Fruit fly (Drosophila melanogaster) whole organism, embryonic: ENCODE results near the gene Jupiter.

ENCODE experiments used
- Atf-2 ChIP-seq: fragments of 200-800 bp; sonication (Bioruptor generic); optimal IDR thresholded peaks from 2 replicates; lab custom pipeline; 2016; ENCODE audit warnings: missing biosample characterization, missing genetic modification characterization
- CG13894 ChIP-seq: fragments of 200-800 bp; sonication (Bioruptor generic); optimal IDR thresholded peaks from 3 replicates; lab custom pipeline; 2018; ENCODE audit warnings: missing biosample characterization, mild to moderate bottlenecking, missing genetic modification characterization, moderate library complexity
- CG14014 ChIP-seq: fragments of 200-800 bp; sonication (Bioruptor generic); IDR thresholded peaks from 2 replicates; pipeline ENCODE4 v1.3.6; 2022; ENCODE audit warnings: missing biosample characterization, missing genetic modification characterization
- CG15479 ChIP-seq: fragments of 200-800 bp; sonication (Bioruptor generic); optimal IDR thresholded peaks from 3 replicates; lab custom pipeline; 2019; ENCODE audit warnings: missing biosample characterization, mild to moderate bottlenecking, missing genetic modification characterization, moderate library complexity
- CG15696 ChIP-seq: fragments of 200-800 bp; sonication (Bioruptor generic); optimal IDR thresholded peaks from 2 replicates; lab custom pipeline; 2019; ENCODE audit warnings: missing biosample characterization, mild to moderate bottlenecking, missing genetic modification characterization, moderate library complexity
- CG16779 ChIP-seq: fragments of 200-800 bp; sonication (Bioruptor generic); IDR thresholded peaks from 2 replicates; pipeline ENCODE4 v1.3.6; 2022; ENCODE audit warnings: missing biosample characterization, missing genetic modification characterization
- CG16815 ChIP-seq: fragments of 200-800 bp; sonication (Bioruptor generic); optimal IDR thresholded peaks from 3 replicates; lab custom pipeline; 2017; ENCODE audit warnings: missing biosample characterization, mild to moderate bottlenecking, missing genetic modification characterization
- CG18599 ChIP-seq: fragments of 200-800 bp; sonication (Bioruptor generic); optimal IDR thresholded peaks from 3 replicates; lab custom pipeline; 2017; ENCODE audit warnings: missing biosample characterization, missing genetic modification characterization, mild to moderate bottlenecking, moderate library complexity, missing genetic modification reagents
- CG2116 ChIP-seq: fragments of 200-800 bp; sonication (Bioruptor generic); optimal IDR thresholded peaks from 3 replicates; lab custom pipeline; 2018; ENCODE audit warnings: missing biosample characterization, mild to moderate bottlenecking, missing genetic modification characterization
- CG34422 ChIP-seq: fragments of 200-800 bp; sonication (Bioruptor generic); IDR thresholded peaks from 3 replicates; pipeline ENCODE4 v1.3.6; 2022; ENCODE audit warnings: missing biosample characterization, missing genetic modification characterization
- CG43689 ChIP-seq: fragments of 200-800 bp; sonication (Bioruptor generic); IDR thresholded peaks from 2 replicates; pipeline ENCODE4 v1.3.6; 2022; ENCODE audit warnings: missing biosample characterization, missing genetic modification characterization
- CG4707 ChIP-seq: fragments of 200-800 bp; sonication (Bioruptor generic); optimal IDR thresholded peaks from 2 replicates; lab custom pipeline; 2018; ENCODE audit warnings: missing biosample characterization, mild to moderate bottlenecking, missing genetic modification characterization, moderate library complexity
- CG4730 ChIP-seq: fragments of 200-800 bp; sonication (Bioruptor generic); IDR thresholded peaks from 2 replicates; pipeline ENCODE4 v1.3.6; 2022; ENCODE audit warnings: missing biosample characterization, missing genetic modification characterization
- CG7556 ChIP-seq: fragments of 200-800 bp; sonication (Bioruptor generic); optimal IDR thresholded peaks from 2 replicates; lab custom pipeline; 2017; ENCODE audit warnings: missing biosample characterization, mild to moderate bottlenecking, missing genetic modification characterization
- CG7928 ChIP-seq: fragments of 200-800 bp; sonication (Bioruptor generic); optimal IDR thresholded peaks from 2 replicates; lab custom pipeline; 2017; ENCODE audit warnings: missing biosample characterization, mild to moderate bottlenecking, missing genetic modification characterization
- CG8281 ChIP-seq: fragments of 200-800 bp; sonication (Bioruptor generic); optimal IDR thresholded peaks from 2 replicates; lab custom pipeline; 2018; ENCODE audit warnings: missing biosample characterization, mild to moderate bottlenecking, missing genetic modification characterization, moderate library complexity
- CG9437 ChIP-seq: fragments of 200-800 bp; sonication (Bioruptor generic); optimal IDR thresholded peaks from 2 replicates; lab custom pipeline; 2018; ENCODE audit warnings: missing biosample characterization, mild to moderate bottlenecking, missing genetic modification characterization
- ERR ChIP-seq: fragments of 200-800 bp; sonication (Bioruptor generic); optimal IDR thresholded peaks from 2 replicates; lab custom pipeline; 2016; ENCODE audit warnings: missing biosample characterization, missing genetic modification characterization
- Elba2 ChIP-seq: fragments of 200-800 bp; sonication (Bioruptor generic); optimal IDR thresholded peaks from 3 replicates; lab custom pipeline; 2016; ENCODE audit warnings: missing biosample characterization, missing genetic modification characterization
- Ets97D ChIP-seq: fragments of 200-800 bp; sonication (Bioruptor generic); optimal IDR thresholded peaks from 3 replicates; lab custom pipeline; 2016; ENCODE audit warnings: missing biosample characterization, missing genetic modification characterization
- Fer1 ChIP-seq: fragments of 200-800 bp; sonication (Bioruptor generic); optimal IDR thresholded peaks from 2 replicates; lab custom pipeline; 2017; ENCODE audit warnings: missing biosample characterization, mild to moderate bottlenecking, missing genetic modification characterization
- Fer3 ChIP-seq: fragments of 200-800 bp; sonication (Bioruptor generic); optimal IDR thresholded peaks from 2 replicates; lab custom pipeline; 2018; ENCODE audit warnings: missing biosample characterization, mild to moderate bottlenecking, missing genetic modification characterization, moderate library complexity
- Hsf ChIP-seq: fragments of 200-800 bp; sonication (Bioruptor generic); optimal IDR thresholded peaks from 3 replicates; lab custom pipeline; 2016; ENCODE audit warnings: missing biosample characterization, missing genetic modification characterization
- NC2α ChIP-seq: fragments of 200-800 bp; sonication (Bioruptor generic); optimal IDR thresholded peaks from 2 replicates; lab custom pipeline; 2016; ENCODE audit warnings: missing biosample characterization, missing genetic modification characterization
- Scr ChIP-seq: fragments of 200-800 bp; sonication (Bioruptor generic); IDR thresholded peaks from 2 replicates; pipeline ENCODE4 v1.3.6; 2022; ENCODE audit warnings: missing biosample characterization, missing genetic modification characterization; ENCODE audit not compliant: partially characterized antibody
- Sox100B ChIP-seq: fragments of 200-800 bp; sonication (Bioruptor generic); optimal IDR thresholded peaks from 3 replicates; lab custom pipeline; 2018; ENCODE audit warnings: missing biosample characterization, mild to moderate bottlenecking, missing genetic modification characterization
- Stat92E ChIP-seq, 3 experiments: fragments of >200 bp in 2 of 3; fragments of 200-800 bp in 1 of 3; sonication (Bioruptor generic) in 1 of 3; optimal IDR thresholded peaks; 2 replicates each; lab custom pipeline; 2017 to 2019; ENCODE audit warnings: missing biosample characterization in 3 of 3, missing genetic modification characterization in 3 of 3, mild to moderate bottlenecking in 1 of 3, moderate library complexity in 1 of 3
- YL-1 ChIP-seq: fragments of 200-800 bp; sonication (Bioruptor generic); optimal IDR thresholded peaks from 3 replicates; lab custom pipeline; 2017; ENCODE audit warnings: missing biosample characterization, mild to moderate bottlenecking, missing genetic modification characterization
- chn ChIP-seq: fragments of 200-800 bp; sonication (Bioruptor generic); optimal IDR thresholded peaks from 2 replicates; lab custom pipeline; 2016; ENCODE audit warnings: missing biosample characterization, missing genetic modification characterization
- esg ChIP-seq: fragments of 200-800 bp; sonication (Bioruptor generic); conservative IDR thresholded peaks from 2 replicates; pipeline ENCODE4 v1.3.6; 2022; ENCODE audit warnings: missing biosample characterization, missing genetic modification characterization
- fd102C ChIP-seq: fragments of 200-800 bp; sonication (Bioruptor generic); optimal IDR thresholded peaks from 2 replicates; lab custom pipeline; 2018; ENCODE audit warnings: missing biosample characterization, mild to moderate bottlenecking, missing genetic modification characterization, moderate library complexity
- gro ChIP-seq: fragments of 200-800 bp; sonication (Bioruptor generic); optimal IDR thresholded peaks from 2 replicates; lab custom pipeline; 2016; ENCODE audit warnings: missing biosample characterization, missing genetic modification characterization
- nau ChIP-seq: fragments of 200-800 bp; sonication (Bioruptor generic); optimal IDR thresholded peaks from 3 replicates; lab custom pipeline; 2017; ENCODE audit warnings: missing biosample characterization, mild to moderate bottlenecking, missing genetic modification characterization, missing genetic modification reagents
- odd ChIP-seq: fragments of 200-800 bp; sonication (Bioruptor generic); optimal IDR thresholded peaks from 2 replicates; lab custom pipeline; 2017; ENCODE audit warnings: missing biosample characterization, mild to moderate bottlenecking, missing genetic modification characterization
- org-1 ChIP-seq: fragments of 200-800 bp; sonication (Bioruptor generic); optimal IDR thresholded peaks from 2 replicates; lab custom pipeline; 2017; ENCODE audit warnings: missing biosample characterization, missing genetic modification characterization
- row ChIP-seq: fragments of 200-800 bp; sonication (Bioruptor generic); IDR thresholded peaks from 3 replicates; pipeline ENCODE4 v1.3.6; 2022; ENCODE audit warnings: missing biosample characterization, missing genetic modification characterization
- sd ChIP-seq: fragments of 200-800 bp; sonication (Bioruptor generic); optimal IDR thresholded peaks from 3 replicates; lab custom pipeline; 2018; ENCODE audit warnings: missing biosample characterization, mild to moderate bottlenecking, missing genetic modification characterization, moderate library complexity
- slbo ChIP-seq: fragments of 200-800 bp; sonication (Bioruptor generic); IDR thresholded peaks from 2 replicates; pipeline ENCODE4 v1.3.6; 2022; ENCODE audit warnings: missing biosample characterization, missing genetic modification characterization
- sqz ChIP-seq: fragments of 200-800 bp; sonication (Bioruptor generic); optimal IDR thresholded peaks from 3 replicates; lab custom pipeline; 2018; ENCODE audit warnings: missing biosample characterization, mild to moderate bottlenecking, missing genetic modification characterization
- tna ChIP-seq: fragments of 200-800 bp; sonication (Bioruptor generic); IDR thresholded peaks from 2 replicates; pipeline ENCODE4 v1.3.6; 2022; ENCODE audit warnings: missing biosample characterization, missing genetic modification characterization; ENCODE audit not compliant: partially characterized antibody

The Jupiter gene

DNA sequence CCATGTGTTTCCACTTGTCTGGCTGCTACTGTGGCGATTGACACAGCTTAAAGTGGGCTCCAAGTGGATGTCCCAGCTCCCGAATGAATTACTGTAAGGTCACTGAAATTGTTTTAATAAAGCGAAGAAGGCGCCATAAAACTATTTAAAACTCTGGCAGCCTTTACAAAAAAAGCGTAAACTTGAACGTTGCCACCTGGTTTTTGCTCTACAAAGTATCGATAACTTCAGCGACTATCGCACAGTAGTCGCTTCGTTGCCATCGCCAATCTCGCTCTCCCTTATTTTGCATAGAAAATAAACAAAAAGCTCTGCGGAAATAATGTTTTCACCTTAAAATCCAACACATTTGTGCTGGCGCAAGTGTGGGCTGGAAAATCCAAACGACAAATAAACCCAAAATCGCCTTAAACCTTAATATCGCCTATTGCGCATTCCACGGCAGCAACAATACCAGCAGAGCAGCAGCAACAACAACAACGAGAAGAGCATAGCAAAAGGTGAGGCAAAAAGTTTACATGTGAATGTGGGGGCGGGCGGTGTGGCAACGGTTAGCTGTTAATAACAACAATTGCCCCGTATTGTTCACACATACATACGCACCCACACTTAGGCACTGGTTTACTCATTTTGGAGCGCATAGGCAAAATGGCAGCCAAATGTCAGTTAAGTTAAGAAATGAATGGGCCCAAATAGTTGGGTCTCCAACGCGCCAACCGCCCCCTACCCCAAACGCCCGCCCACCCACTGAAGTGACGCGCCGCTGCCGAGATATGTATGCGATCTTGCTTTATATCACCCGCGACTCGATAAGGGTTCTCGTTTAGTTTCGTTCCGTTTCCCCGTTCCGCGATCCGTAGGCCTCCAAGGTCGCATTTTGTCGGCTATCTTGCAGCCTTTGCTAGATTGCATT lies 38.1 kb downstream of the Jupiter start, which contains the start of gene wkd (continued):
- TF ChIP-seq fd102C (no peak), CG16815 (GFP tag; lab: Kevin White, UChicago) (no peak), Scr (peak; percentile 86), Sox100B (GFP tag; lab: Kevin White, UChicago) (no peak), CG8281 (tag; lab: Kevin White, UChicago) (no peak), CG9437 (no peak), gro (GFP tag; lab: Kevin White, UChicago) (no peak), Elba2 (GFP tag; lab: Kevin White, UChicago) (no peak), row (GFP tag; lab: Robert Waterston, UW) (0 out of 3 replicates have a peak, but pooled peaks have one; percentile 20), CG34422 (0 out of 3 replicates have a peak, but pooled peaks have one; percentile 22), CG15696 (tag; lab: Kevin White, UChicago) (no peak), CG15479 (GFP tag; lab: Kevin White, UChicago) (no peak), Ets97D (GFP tag; lab: Kevin White, UChicago) (peak; percentile 63), CG43689 (GFP tag; lab: Robert Waterston, UW) (no peak), ERR (no peak), Atf-2 (no peak), CG2116 (GFP tag; lab: Kevin White, UChicago) (peak; percentile 53), CG4730 (GFP tag; lab: Robert Waterston, UW) (no peak), CG7556 (GFP tag; lab: Kevin White, UChicago) (no peak), sqz (GFP tag; lab: Kevin White, UChicago) (no peak), CG16779 (GFP tag; lab: Robert Waterston, UW) (no peak), Fer1 (GFP tag; lab: Kevin White, UChicago) (no peak), odd (GFP tag; lab: Kevin White, UChicago) (no peak), nau (GFP tag; lab: Kevin White, UChicago) (no peak), CG7928 (GFP tag; lab: Kevin White, UChicago) (no peak), Fer3 (tag; lab: Kevin White, UChicago) (no peak), CG13894 (tag; lab: Kevin White, UChicago) (no peak), chn (GFP tag; lab: Kevin White, UChicago) (no peak)

dm6 chr3R:11578645-11579044 lies 41.1 kb downstream of the Jupiter start, which contains the start of the genes CG6790 and CG5342:
CG6790 (minus strand) TSS chr3R:11578745.
CG5342 (plus strand) TSS chr3R:11578826.
- TF ChIP-seq NC2α (GFP tag; lab: Kevin White, UChicago) (no peak), YL-1 (no peak), org-1 (no peak), tna (GFP tag; lab: Robert Waterston, UW) (no peak), CG18599 (GFP tag; lab: Kevin White, UChicago) (no peak), Hsf (GFP tag; lab: Kevin White, UChicago) (no peak), Stat92E (GFP tag; optimal IDR thresholded peaks at IDR 0.05; lab: Kevin White, UChicago) (no peak), sd (tag; lab: Kevin White, UChicago) (no peak), CG14014 (GFP tag; lab: Robert Waterston, UW) (no peak), esg (GFP tag; lab: Robert Waterston, UW) (no peak), sqz (GFP tag; lab: Kevin White, UChicago) (no peak), slbo (GFP tag; lab: Robert Waterston, UW) (no peak), CG4707 (no peak)
- TF ChIP-seq, all 482 proteins: peak for 0
